Fruit fly (Drosophila melanogaster) whole organism, embryonic: Measurements from ENCODE around the gene CG10481.
A peak's percentile ranks its signal among the peaks of the same experiment; 100 is the strongest.

Experiments used
- Ada2b ChIP-seq: fragments of 200-800 bp; sonication (Bioruptor generic); IDR thresholded peaks from 2 replicates; pipeline ENCODE4 v1.3.6; 2022; ENCODE audit warnings: missing biosample characterization, missing genetic modification characterization
- CG10209 ChIP-seq: fragments of 200-800 bp; sonication (Bioruptor generic); optimal IDR thresholded peaks from 3 replicates; lab custom pipeline; 2017; ENCODE audit warnings: missing biosample characterization, mild to moderate bottlenecking, missing genetic modification characterization, missing genetic modification reagents
- CG12391 ChIP-seq: fragments of 200-800 bp; sonication (Bioruptor generic); optimal IDR thresholded peaks from 3 replicates; lab custom pipeline; 2018; ENCODE audit warnings: missing biosample characterization, mild to moderate bottlenecking, missing genetic modification characterization, moderate library complexity
- CG14965 ChIP-seq: fragments of 200-800 bp; sonication (Bioruptor generic); optimal IDR thresholded peaks from 2 replicates; lab custom pipeline; 2016; ENCODE audit warnings: missing biosample characterization, missing genetic modification characterization, borderline replicate concordance
- CG1529 ChIP-seq: fragments of 200-800 bp; sonication (Bioruptor generic); optimal IDR thresholded peaks from 3 replicates; lab custom pipeline; 2018; ENCODE audit warnings: missing biosample characterization, missing genetic modification characterization
- CG1603 ChIP-seq: fragments of 200-800 bp; sonication (Bioruptor generic); optimal IDR thresholded peaks from 2 replicates; lab custom pipeline; 2019; ENCODE audit warnings: missing biosample characterization, mild to moderate bottlenecking, missing genetic modification characterization, moderate library complexity
- CG16815 ChIP-seq: fragments of 200-800 bp; sonication (Bioruptor generic); optimal IDR thresholded peaks from 3 replicates; lab custom pipeline; 2017; ENCODE audit warnings: missing biosample characterization, mild to moderate bottlenecking, missing genetic modification characterization
- CG2116 ChIP-seq: fragments of 200-800 bp; sonication (Bioruptor generic); optimal IDR thresholded peaks from 3 replicates; lab custom pipeline; 2018; ENCODE audit warnings: missing biosample characterization, mild to moderate bottlenecking, missing genetic modification characterization
- CG30020 ChIP-seq: fragments of 200-800 bp; optimal IDR thresholded peaks from 2 replicates; lab custom pipeline; 2019; ENCODE audit warnings: missing biosample characterization, mild to moderate bottlenecking, missing genetic modification characterization, moderate library complexity
- CG30431 ChIP-seq: fragments of 200-800 bp; sonication (Bioruptor generic); optimal IDR thresholded peaks from 2 replicates; lab custom pipeline; 2017; ENCODE audit warnings: missing biosample characterization, missing genetic modification characterization
- CG34376 ChIP-seq: fragments of 200-800 bp; sonication (Bioruptor generic); optimal IDR thresholded peaks from 2 replicates; lab custom pipeline; 2018; ENCODE audit warnings: missing biosample characterization, mild to moderate bottlenecking, missing genetic modification characterization
- CG3995 ChIP-seq: fragments of 200-800 bp; sonication (Bioruptor generic); optimal IDR thresholded peaks from 3 replicates; lab custom pipeline; 2016; ENCODE audit warnings: missing biosample characterization, missing genetic modification characterization
- CG4282 ChIP-seq: fragments of 200-800 bp; sonication (Bioruptor generic); optimal IDR thresholded peaks from 2 replicates; lab custom pipeline; 2016; ENCODE audit warnings: missing biosample characterization, missing genetic modification characterization
- CG5180 ChIP-seq: fragments of 200-800 bp; sonication (Bioruptor generic); optimal IDR thresholded peaks from 3 replicates; lab custom pipeline; 2017; ENCODE audit warnings: missing biosample characterization, missing genetic modification characterization, mild to moderate bottlenecking, moderate library complexity, missing genetic modification reagents
- CG6791 ChIP-seq: fragments of 200-800 bp; sonication (Bioruptor generic); IDR thresholded peaks from 3 replicates; pipeline ENCODE4 v1.3.6; 2022; ENCODE audit warnings: missing biosample characterization, missing genetic modification characterization; ENCODE audit not compliant: partially characterized antibody
- CG8089 ChIP-seq: fragments of 200-800 bp; sonication (Bioruptor generic); optimal IDR thresholded peaks from 3 replicates; lab custom pipeline; 2016; ENCODE audit warnings: missing biosample characterization, missing genetic modification characterization
- CG9797 ChIP-seq: fragments of 200-800 bp; sonication (Bioruptor generic); optimal IDR thresholded peaks from 3 replicates; lab custom pipeline; 2018; ENCODE audit warnings: missing biosample characterization, mild to moderate bottlenecking, missing genetic modification characterization
- Camta ChIP-seq: fragments of 200-800 bp; sonication (Bioruptor generic); optimal IDR thresholded peaks from 2 replicates; lab custom pipeline; 2016; ENCODE audit warnings: missing biosample characterization, missing genetic modification characterization
- HLHmδ ChIP-seq: fragments of 200-800 bp; sonication (Bioruptor generic); optimal IDR thresholded peaks from 2 replicates; lab custom pipeline; 2018; ENCODE audit warnings: missing biosample characterization, mild to moderate bottlenecking, missing genetic modification characterization, moderate library complexity
- Hey ChIP-seq: fragments of 200-800 bp; sonication (Bioruptor generic); optimal IDR thresholded peaks from 3 replicates; lab custom pipeline; 2018; ENCODE audit warnings: missing biosample characterization, mild to moderate bottlenecking, missing genetic modification characterization
- HmgD ChIP-seq: fragments of 200-800 bp; sonication (Bioruptor generic); optimal IDR thresholded peaks from 3 replicates; lab custom pipeline; 2016; ENCODE audit warnings: missing biosample characterization, missing genetic modification characterization
- Hmr ChIP-seq: fragments of 200-800 bp; sonication (Bioruptor generic); optimal IDR thresholded peaks from 3 replicates; lab custom pipeline; 2017; ENCODE audit warnings: mild to moderate bottlenecking, missing biosample characterization, missing genetic modification reagents, missing genetic modification characterization
- Hmx ChIP-seq: fragments of 200-800 bp; sonication (Bioruptor generic); optimal IDR thresholded peaks from 2 replicates; lab custom pipeline; 2016; ENCODE audit warnings: missing biosample characterization, missing genetic modification characterization
- NfI ChIP-seq: fragments of 200-800 bp; sonication (Bioruptor generic); optimal IDR thresholded peaks from 3 replicates; lab custom pipeline; 2018; ENCODE audit warnings: missing biosample characterization, mild to moderate bottlenecking, missing genetic modification characterization, moderate library complexity
- Rfx ChIP-seq: fragments of 200-800 bp; sonication (Bioruptor generic); IDR thresholded peaks from 2 replicates; pipeline ENCODE4 v1.3.6; 2022; ENCODE audit warnings: missing biosample characterization, missing genetic modification characterization
- Scr ChIP-seq: fragments of 200-800 bp; sonication (Bioruptor generic); IDR thresholded peaks from 2 replicates; pipeline ENCODE4 v1.3.6; 2022; ENCODE audit warnings: missing biosample characterization, missing genetic modification characterization; ENCODE audit not compliant: partially characterized antibody
- Sox102F ChIP-seq: fragments of 200-800 bp; sonication (Bioruptor generic); optimal IDR thresholded peaks from 2 replicates; lab custom pipeline; 2018; ENCODE audit warnings: missing biosample characterization, mild to moderate bottlenecking, missing genetic modification characterization, moderate library complexity
- Stat92E ChIP-seq, 3 experiments: fragments of >200 bp in 2 of 3; fragments of 200-800 bp in 1 of 3; sonication (Bioruptor generic) in 1 of 3; optimal IDR thresholded peaks; 2 replicates each; lab custom pipeline; 2017 to 2019; ENCODE audit warnings: missing biosample characterization in 3 of 3, missing genetic modification characterization in 3 of 3, mild to moderate bottlenecking in 1 of 3, moderate library complexity in 1 of 3
- Tbp ChIP-seq: fragments of >200 bp; optimal IDR thresholded peaks from 2 replicates; lab custom pipeline; 2018; ENCODE audit warnings: missing biosample characterization, missing genetic modification characterization
- Trl ChIP-seq, 3 experiments: fragments of >200 bp in 2 of 3; fragments of 200-800 bp in 1 of 3; sonication (Bioruptor generic) in 1 of 3; optimal IDR thresholded peaks; 2 replicates in 1 of 3; 3 replicates in 2 of 3; lab custom pipeline; 2016 to 2017; ENCODE audit warnings: missing biosample characterization in 1 of 3, missing genetic modification characterization in 1 of 3
- chinmo ChIP-seq: fragments of 200-800 bp; sonication (Bioruptor generic); IDR thresholded peaks from 4 replicates; pipeline ENCODE4 v1.3.6; 2022; ENCODE audit warnings: missing biosample characterization, missing genetic modification characterization; ENCODE audit not compliant: partially characterized antibody
- da ChIP-seq: fragments of 200-800 bp; sonication (Bioruptor generic); optimal IDR thresholded peaks from 2 replicates; lab custom pipeline; 2016; ENCODE audit warnings: missing biosample characterization, missing genetic modification characterization
- ftz-f1 ChIP-seq: fragments of 200-800 bp; sonication (Bioruptor generic); optimal IDR thresholded peaks from 2 replicates; lab custom pipeline; 2016; ENCODE audit warnings: missing biosample characterization, missing genetic modification characterization
- grn ChIP-seq: fragments of 200-800 bp; sonication (Bioruptor generic); optimal IDR thresholded peaks from 3 replicates; lab custom pipeline; 2017; ENCODE audit warnings: missing biosample characterization, missing genetic modification characterization
- gsb-n ChIP-seq: fragments of 200-800 bp; sonication (Bioruptor generic); optimal IDR thresholded peaks from 3 replicates; lab custom pipeline; 2018; ENCODE audit warnings: missing biosample characterization, mild to moderate bottlenecking, missing genetic modification characterization
- jing ChIP-seq: fragments of 200-800 bp; sonication (Bioruptor generic); optimal IDR thresholded peaks from 2 replicates; lab custom pipeline; 2018; ENCODE audit warnings: missing biosample characterization, mild to moderate bottlenecking, missing genetic modification characterization
- lola ChIP-seq, 3 experiments: fragments of >200 bp in 2 of 3; fragments of 200-800 bp in 1 of 3; sonication (Bioruptor generic) in 1 of 3; optimal IDR thresholded peaks; 2 replicates each; lab custom pipeline; 2017 to 2019; ENCODE audit warnings: missing biosample characterization in 3 of 3, missing genetic modification characterization in 3 of 3, mild to moderate bottlenecking in 1 of 3, moderate library complexity in 1 of 3
- nom ChIP-seq: fragments of 200-800 bp; sonication (Bioruptor generic); optimal IDR thresholded peaks from 2 replicates; lab custom pipeline; 2017; ENCODE audit warnings: missing biosample characterization, missing genetic modification characterization, mild to moderate bottlenecking, moderate library complexity, missing genetic modification reagents
- oc ChIP-seq: fragments of 200-800 bp; sonication (Bioruptor generic); optimal IDR thresholded peaks from 2 replicates; lab custom pipeline; 2018; ENCODE audit warnings: missing biosample characterization, mild to moderate bottlenecking, missing genetic modification characterization, moderate library complexity
- pros ChIP-seq: fragments of 200-800 bp; sonication (Bioruptor generic); optimal IDR thresholded peaks from 3 replicates; lab custom pipeline; 2019; ENCODE audit warnings: missing biosample characterization, mild to moderate bottlenecking, missing genetic modification characterization, moderate library complexity
- rib ChIP-seq: fragments of 200-800 bp; sonication (Bioruptor generic); IDR thresholded peaks from 2 replicates; pipeline ENCODE4 v1.3.6; 2022; ENCODE audit warnings: missing biosample characterization, missing genetic modification characterization
- seq ChIP-seq: fragments of 200-800 bp; sonication (Bioruptor generic); IDR thresholded peaks from 2 replicates; pipeline ENCODE4 v1.3.6; 2022; ENCODE audit warnings: missing biosample characterization, missing genetic modification characterization
- sqz ChIP-seq: fragments of 200-800 bp; sonication (Bioruptor generic); optimal IDR thresholded peaks from 3 replicates; lab custom pipeline; 2018; ENCODE audit warnings: missing biosample characterization, mild to moderate bottlenecking, missing genetic modification characterization
- trem ChIP-seq: fragments of 200-800 bp; optimal IDR thresholded peaks from 3 replicates; lab custom pipeline; 2019; ENCODE audit warnings: missing biosample characterization, mild to moderate bottlenecking, missing genetic modification characterization, moderate library complexity
- vvl ChIP-seq: fragments of 200-800 bp; sonication (Bioruptor generic); IDR thresholded peaks from 2 replicates; pipeline ENCODE4 v1.3.6; 2022; ENCODE audit warnings: missing biosample characterization, missing genetic modification characterization

The CG10481 gene

DNA sequence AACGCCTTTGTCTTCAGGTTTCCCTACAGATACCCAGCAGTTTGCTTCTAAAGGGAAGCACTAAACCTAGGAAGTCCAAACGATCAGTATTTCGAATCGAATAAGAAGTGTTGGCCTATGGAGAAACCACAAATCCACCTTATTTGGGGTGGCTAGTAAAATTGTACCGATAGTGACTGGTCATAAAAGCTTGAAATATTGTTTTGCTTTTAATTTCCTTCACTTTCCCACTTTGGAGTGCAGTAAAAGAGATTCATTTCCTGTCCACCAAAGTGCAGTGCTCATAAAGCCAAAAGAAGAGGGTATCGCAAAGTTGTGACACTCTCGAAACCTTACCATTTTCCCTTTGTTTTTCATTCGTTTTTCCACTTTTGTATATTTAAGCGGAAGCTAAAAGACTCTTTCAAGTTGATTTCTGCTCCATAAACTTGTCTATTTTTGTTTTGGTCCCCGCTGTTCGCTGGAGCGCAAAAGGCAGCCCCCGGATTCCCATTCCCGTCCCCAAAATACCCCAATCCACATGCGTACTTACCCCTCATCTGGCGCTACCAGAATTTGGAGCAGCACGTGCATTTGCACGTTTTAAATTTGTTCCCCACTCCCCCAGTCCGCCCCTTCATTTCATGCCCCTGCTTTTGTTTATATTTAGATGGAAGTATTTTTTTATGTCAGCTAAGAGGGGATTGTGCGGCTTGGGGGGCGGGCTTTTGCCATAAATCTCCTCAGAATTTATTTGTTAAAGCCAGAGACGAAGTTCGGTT lies 6.4 kb upstream of the CG10481 start (continued):
- peak; percentile 2 for TF ChIP-seq jing (GFP tag; lab: Kevin White, UChicago)

- no peak for TF ChIP-seq CG34376 (GFP tag; lab: Kevin White, UChicago)
- TF ChIP-seq CG16815 (GFP tag; lab: Kevin White, UChicago) = no peak
- no peak for TF ChIP-seq CG8089 (GFP tag; lab: Kevin White, UChicago)
- no peak for TF ChIP-seq trem (tag; lab: Kevin White, UChicago)
- no peak for TF ChIP-seq CG4282 (GFP tag; lab: Kevin White, UChicago)
- peak; percentile 23 for TF ChIP-seq CG5180 (GFP tag; lab: Kevin White, UChicago)
- peak; percentile 1 for TF ChIP-seq grn
- peak; percentile 11 for TF ChIP-seq oc (tag; lab: Kevin White, UChicago)
- no peak for TF ChIP-seq ftz-f1 (GFP tag; lab: Kevin White, UChicago)
- no peak for TF ChIP-seq Scr (GFP tag; lab: Robert Waterston, UW)
- no peak for TF ChIP-seq NfI
- no peak for TF ChIP-seq chinmo (GFP tag; lab: Robert Waterston, UW)
- no peak for TF ChIP-seq HLHmδ (GFP tag; lab: Kevin White, UChicago)
- TF ChIP-seq vvl (GFP tag; lab: Robert Waterston, UW) = 0 out of 2 replicates have a peak, but pooled peaks have one; percentile 7
- TF ChIP-seq Camta (GFP tag; lab: Kevin White, UChicago) = no peak
- no peak for TF ChIP-seq sqz (GFP tag; lab: Kevin White, UChicago)
- TF ChIP-seq Stat92E (GFP tag; optimal IDR thresholded peaks at IDR 0.05; lab: Kevin White, UChicago) = no peak
- TF ChIP-seq seq (GFP tag; lab: Robert Waterston, UW) = no peak
- TF ChIP-seq CG14965 = no peak
- TF ChIP-seq gsb-n = peak; percentile 81
- no peak for TF ChIP-seq CG30431 (GFP tag; lab: Kevin White, UChicago)
- no peak for TF ChIP-seq nom (GFP tag; lab: Kevin White, UChicago)
- no peak for TF ChIP-seq CG1603 (tag; lab: Kevin White, UChicago)
- no peak for TF ChIP-seq CG2116 (GFP tag; lab: Kevin White, UChicago)
- no peak for TF ChIP-seq Hmr (GFP tag; lab: Kevin White, UChicago)
- TF ChIP-seq Hey (tag; lab: Kevin White, UChicago) = peak; percentile 66
- no peak for TF ChIP-seq Trl (optimal IDR thresholded peaks at IDR 0.05; lab: Kevin White, UChicago)
- no peak for TF ChIP-seq Trl (GFP tag; optimal IDR thresholded peaks at IDR 0.05; lab: Kevin White, UChicago)
- peak; percentile 26 for TF ChIP-seq pros (GFP tag; lab: Kevin White, UChicago)
- TF ChIP-seq CG3995 = no peak
- TF ChIP-seq CG6791 (GFP tag; lab: Robert Waterston, UW) = no peak
- no peak for TF ChIP-seq lola (GFP tag; optimal IDR thresholded peaks at IDR 0.05; lab: Kevin White, UChicago)
- TF ChIP-seq, all 482 proteins: peak for 7
These were observed 4.7 kb upstream of the CG10481 start for dm6 chr2L:19897027-19897426.

dm6 chr2L:19895526-19896185 lies 3.3 kb upstream of the CG10481 start:
- TF ChIP-seq Hmx (GFP tag; lab: Kevin White, UChicago) (no peak), CG30431 (GFP tag; lab: Kevin White, UChicago) (peak; percentile 55), da (no peak), Camta (GFP tag; lab: Kevin White, UChicago) (peak; percentile 16), CG30020 (tag; lab: Kevin White, UChicago) (peak; percentile 45), CG12391 (tag; lab: Kevin White, UChicago) (peak; percentile 89), CG9797 (no peak), Ada2b (0 out of 2 replicates have a peak, but pooled peaks have one; percentile 10), CG10209 (GFP tag; lab: Kevin White, UChicago) (peak; percentile 81), Sox102F (GFP tag; lab: Kevin White, UChicago) (peak; percentile 86), Rfx (GFP tag; lab: Robert Waterston, UW) (peak; percentile 56), CG1529 (peak; percentile 59), HmgD (no peak), rib (no peak), Tbp (GFP tag; lab: Kevin White, UChicago) (no peak)
